Worm (Caenorhabditis elegans): ENCODE measurements around the gene srbc-70.

DNA sequence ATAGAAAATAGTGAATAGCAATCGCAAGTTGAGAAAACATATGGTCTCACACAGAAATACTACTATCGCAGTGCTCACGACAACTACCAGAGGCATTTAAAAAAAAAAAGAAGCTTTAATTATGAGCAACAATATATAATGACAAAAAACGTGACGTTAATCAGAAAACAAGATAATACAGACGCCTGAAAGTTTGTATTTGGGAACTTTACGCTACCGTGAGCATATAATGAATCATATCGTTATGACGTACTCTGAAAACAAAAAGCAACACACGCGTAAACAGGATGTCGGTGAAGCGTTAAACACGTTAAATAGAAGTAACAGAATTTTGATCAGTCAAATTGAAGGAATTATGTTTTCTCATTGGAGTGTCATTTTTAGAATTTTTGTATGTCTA is 2.0 kb downstream of the srbc-70 start, which contains the start of gene srbc-71:
- TF ChIP-seq npax-4 (tag; optimal IDR thresholded peaks at IDR 0.05): no peak
- TF ChIP-seq pha-4 (tag; optimal IDR thresholded peaks at IDR 0.05): no peak
- TF ChIP-seq hlh-15 (tag; optimal IDR thresholded peaks at IDR 0.05): no peak
- TF ChIP-seq hlh-30 (tag; optimal IDR thresholded peaks at IDR 0.05; ENCODE audit: insufficient read depth): no peak
- no peak for TF ChIP-seq ztf-16 (tag; optimal IDR thresholded peaks at IDR 0.05)
- TF ChIP-seq tbx-2 (tag; optimal IDR thresholded peaks at IDR 0.05): no peak
- no peak for TF ChIP-seq pax-1 (tag; optimal IDR thresholded peaks at IDR 0.05)
- TF ChIP-seq rnt-1 (tag; optimal IDR thresholded peaks at IDR 0.05): no peak
- no peak for TF ChIP-seq fkh-10 (GFP tag; optimal IDR thresholded peaks at IDR 0.05)
